Fruit fly (Drosophila melanogaster): Measurements from ENCODE around the gene CG13712.

The CG13712 gene

dm6 chr3L:4690698-4691097 lies 19.0 kb downstream of the CG13712 start (continued):
- TF ChIP-seq CG2889 (GFP tag; IDR thresholded peaks at IDR 0.05) = no peak
- no peak for TF ChIP-seq Gsc (GFP tag; IDR thresholded peaks at IDR 0.05)
- TF ChIP-seq Ets97D (GFP tag; optimal IDR thresholded peaks at IDR 0.05) = no peak
- peak; percentile 47; the same call in 1 of the 2 replicates for TF ChIP-seq CG11247 (GFP tag; IDR thresholded peaks at IDR 0.05)
- no peak for TF ChIP-seq CG4707 (GFP tag; optimal IDR thresholded peaks at IDR 0.05)
- TF ChIP-seq CG3995 (GFP tag; optimal IDR thresholded peaks at IDR 0.05) = no peak
- no peak for TF ChIP-seq CG18599 (GFP tag; optimal IDR thresholded peaks at IDR 0.05)
- no peak for TF ChIP-seq klu (GFP tag; IDR thresholded peaks at IDR 0.05)
- TF ChIP-seq tgo (GFP tag; IDR thresholded peaks at IDR 0.05) = peak; percentile 52; the same call in 2 of the 3 replicates
- no peak for TF ChIP-seq CG31224 (GFP tag; IDR thresholded peaks at IDR 0.05)
- TF ChIP-seq peb (GFP tag; IDR thresholded peaks at IDR 0.05) = peak; percentile 35; the same call in 1 of the 2 replicates
- peak; percentile 40 for TF ChIP-seq CG11504 (tag; optimal IDR thresholded peaks at IDR 0.05)
- peak; percentile 38 for TF ChIP-seq Xbp1 (GFP tag; optimal IDR thresholded peaks at IDR 0.05)
- peak; percentile 8 for TF ChIP-seq Mes4 (GFP tag; optimal IDR thresholded peaks at IDR 0.05)
- peak; percentile 44; the same call in 1 of the 2 replicates for TF ChIP-seq CG4730 (GFP tag; IDR thresholded peaks at IDR 0.05)
- TF ChIP-seq toy (GFP tag; IDR thresholded peaks at IDR 0.05) = 0 out of 2 replicates have a peak, but pooled peaks have one; percentile 14
- no peak for TF ChIP-seq bowl (GFP tag; IDR thresholded peaks at IDR 0.05)
- TF ChIP-seq nmo (GFP tag; optimal IDR thresholded peaks at IDR 0.05) = peak; percentile 17
- no peak for TF ChIP-seq CG10209 (GFP tag; optimal IDR thresholded peaks at IDR 0.05)
- no peak for TF ChIP-seq Blimp-1 (GFP tag; optimal IDR thresholded peaks at IDR 0.05)
- TF ChIP-seq Ptx1 (GFP tag; IDR thresholded peaks at IDR 0.05) = peak; percentile 54
- peak; percentile 1 for TF ChIP-seq CG14710 (tag; optimal IDR thresholded peaks at IDR 0.05)
- TF ChIP-seq lov (optimal IDR thresholded peaks at IDR 0.05) = no peak
- TF ChIP-seq lov (GFP tag; IDR thresholded peaks at IDR 0.05) = no peak
- no peak for TF ChIP-seq Usf (GFP tag; optimal IDR thresholded peaks at IDR 0.05)
- TF ChIP-seq stc (GFP tag; IDR thresholded peaks at IDR 0.05) = no peak
- peak; percentile 41 for TF ChIP-seq unpg (GFP tag; optimal IDR thresholded peaks at IDR 0.05)
- TF ChIP-seq CG1233 (GFP tag; optimal IDR thresholded peaks at IDR 0.05) = no peak
- 0 out of 2 replicates have a peak, but pooled peaks have one; percentile 16 for TF ChIP-seq CG11085 (GFP tag; IDR thresholded peaks at IDR 0.05)
- no peak for TF ChIP-seq CG18619 (GFP tag; optimal IDR thresholded peaks at IDR 0.05)
- peak; percentile 60; the same call in 1 of the 2 replicates for TF ChIP-seq Xrp1 (GFP tag; IDR thresholded peaks at IDR 0.05)
- peak; percentile 8 for TF ChIP-seq Asciz (GFP tag; optimal IDR thresholded peaks at IDR 0.05)
- no peak for TF ChIP-seq odd (GFP tag; optimal IDR thresholded peaks at IDR 0.05)
- no peak for TF ChIP-seq pfk (GFP tag; optimal IDR thresholded peaks at IDR 0.05)
- no peak for TF ChIP-seq Sry-δ (GFP tag; optimal IDR thresholded peaks at IDR 0.05)
- TF ChIP-seq pan (optimal IDR thresholded peaks at IDR 0.05) = no peak
- peak in 1 of 2 experiments; percentile 61 for TF ChIP-seq pan (GFP tag; optimal IDR thresholded peaks at IDR 0.05 in 1 of 2, IDR thresholded peaks at IDR 0.05 in 1 of 2)
- TF ChIP-seq psq (GFP tag; optimal IDR thresholded peaks at IDR 0.05) = no peak
- TF ChIP-seq Bteb2 (GFP tag; optimal IDR thresholded peaks at IDR 0.05) = no peak
- no peak for TF ChIP-seq CG7963 (GFP tag; IDR thresholded peaks at IDR 0.05; ENCODE audit: partially characterized antibody)
- TF ChIP-seq mirr (GFP tag; optimal IDR thresholded peaks at IDR 0.05) = no peak
- TF ChIP-seq NC2β (GFP tag; optimal IDR thresholded peaks at IDR 0.05) = peak; percentile 19
- 0 out of 2 replicates have a peak, but pooled peaks have one; percentile 5 for TF ChIP-seq CG14014 (GFP tag; IDR thresholded peaks at IDR 0.05)
- no peak for TF ChIP-seq Doc3 (GFP tag; IDR thresholded peaks at IDR 0.05; ENCODE audit: partially characterized antibody)
- TF ChIP-seq Dip3 (GFP tag; optimal IDR thresholded peaks at IDR 0.05) = no peak
- no peak for TF ChIP-seq CkIIα-i1 (GFP tag; IDR thresholded peaks at IDR 0.05)
- TF ChIP-seq CG11695 (GFP tag; IDR thresholded peaks at IDR 0.05) = 0 out of 3 replicates have a peak, but pooled peaks have one; percentile 28
- TF ChIP-seq E2f2 (GFP tag; IDR thresholded peaks at IDR 0.05) = no peak
- no peak for TF ChIP-seq bigmax (GFP tag; optimal IDR thresholded peaks at IDR 0.05)
- TF ChIP-seq Hr78 (GFP tag; optimal IDR thresholded peaks at IDR 0.05) = no peak
- no peak for TF ChIP-seq CHES-1-like (GFP tag; optimal IDR thresholded peaks at IDR 0.05)

Data from whole organism, embryonic.